Fruit fly (Drosophila melanogaster): ENCODE measurements around the gene inaF-D.

Gene inaF-D

dm6 chrX:11728999-11729398 is at the start of gene inaF-D:
Gene inaF-D, minus strand, starts transcription at chrX:11729099.
- TF ChIP-seq al (GFP tag; IDR thresholded peaks at IDR 0.05) (no peak), Deaf1 (tag; optimal IDR thresholded peaks at IDR 0.05) (peak; percentile 77), PHDP (tag; optimal IDR thresholded peaks at IDR 0.05) (no peak), CG11560 (tag; IDR thresholded peaks at IDR 0.05) (no peak), sisA (GFP tag; IDR thresholded peaks at IDR 0.05) (no peak), cad (GFP tag; optimal IDR thresholded peaks at IDR 0.05) (no peak), vvl (GFP tag; IDR thresholded peaks at IDR 0.05) (0 out of 2 replicates have a peak, but pooled peaks have one; percentile 31), Hey (tag; optimal IDR thresholded peaks at IDR 0.05) (no peak), odd (GFP tag; optimal IDR thresholded peaks at IDR 0.05) (no peak), CG32532 (GFP tag; IDR thresholded peaks at IDR 0.05) (no peak), CG11085 (GFP tag; IDR thresholded peaks at IDR 0.05) (no peak), CG10274 (GFP tag; optimal IDR thresholded peaks at IDR 0.05) (no peak), CG33557 (GFP tag; optimal IDR thresholded peaks at IDR 0.05) (no peak), CG14965 (GFP tag; optimal IDR thresholded peaks at IDR 0.05; ENCODE audit: borderline replicate concordance) (no peak)

dm6 chrX:11775987-11776587 is 47.2 kb upstream of the inaF-D start:
- peak; percentile 50 for TF ChIP-seq CG8388 (GFP tag; optimal IDR thresholded peaks at IDR 0.05)
- peak in 1 of 3 experiments; percentile 76 for TF ChIP-seq lola (GFP tag; optimal IDR thresholded peaks at IDR 0.05)
- no peak for TF ChIP-seq pb (GFP tag; optimal IDR thresholded peaks at IDR 0.05)
- no peak for TF ChIP-seq nau (GFP tag; optimal IDR thresholded peaks at IDR 0.05)
- TF ChIP-seq CG6689 (GFP tag; IDR thresholded peaks at IDR 0.05) = peak; percentile 63
- no peak for TF ChIP-seq Bteb2 (GFP tag; optimal IDR thresholded peaks at IDR 0.05)
- no peak for TF ChIP-seq CG11696 (GFP tag; IDR thresholded peaks at IDR 0.05)
- TF ChIP-seq cg (GFP tag; optimal IDR thresholded peaks at IDR 0.05) = peak; percentile 45
- peak; percentile 31 for TF ChIP-seq Mes4 (GFP tag; optimal IDR thresholded peaks at IDR 0.05)
- TF ChIP-seq CG1024 (GFP tag; IDR thresholded peaks at IDR 0.05) = 0 out of 2 replicates have a peak, but pooled peaks have one; percentile 30
- TF ChIP-seq bcd (GFP tag; optimal IDR thresholded peaks at IDR 0.05) = peak; percentile 55
- TF ChIP-seq CG5245 (GFP tag; optimal IDR thresholded peaks at IDR 0.05) = peak; percentile 38
- TF ChIP-seq stwl (tag; optimal IDR thresholded peaks at IDR 0.05) = peak; percentile 1
- peak; percentile 69 for TF ChIP-seq lbe (GFP tag; optimal IDR thresholded peaks at IDR 0.05)
- TF ChIP-seq CTCF (GFP tag; optimal IDR thresholded peaks at IDR 0.05) = no peak
- TF ChIP-seq CG12391 (tag; optimal IDR thresholded peaks at IDR 0.05) = peak; percentile 57
- TF ChIP-seq CG16779 (GFP tag; IDR thresholded peaks at IDR 0.05) = no peak
- peak; percentile 61 for TF ChIP-seq Blimp-1 (GFP tag; optimal IDR thresholded peaks at IDR 0.05)
- no peak for TF ChIP-seq C15 (GFP tag; IDR thresholded peaks at IDR 0.05)
- peak; percentile 23; the same call in 1 of the 2 replicates for TF ChIP-seq ssp (GFP tag; IDR thresholded peaks at IDR 0.05)
- TF ChIP-seq CG16863 (GFP tag; optimal IDR thresholded peaks at IDR 0.05) = peak; percentile 46
- TF ChIP-seq Xbp1 (GFP tag; optimal IDR thresholded peaks at IDR 0.05) = peak; percentile 32
- TF ChIP-seq CG14965 (GFP tag; optimal IDR thresholded peaks at IDR 0.05; ENCODE audit: borderline replicate concordance) = no peak
- no peak for TF ChIP-seq wek (GFP tag; optimal IDR thresholded peaks at IDR 0.05)
- peak; percentile 41; the same call in 1 of the 2 replicates for TF ChIP-seq CG10959 (GFP tag; IDR thresholded peaks at IDR 0.05)
- TF ChIP-seq Med (GFP tag) = peak; percentile 71
- TF ChIP-seq Sox100B (GFP tag; optimal IDR thresholded peaks at IDR 0.05) = peak; percentile 39
- peak; percentile 2 for TF ChIP-seq CG8359 (GFP tag; optimal IDR thresholded peaks at IDR 0.05; ENCODE audit: borderline replicate concordance)
- no peak for TF ChIP-seq HLH4C (GFP tag; IDR thresholded peaks at IDR 0.05; ENCODE audit: partially characterized antibody)
- TF ChIP-seq bsh (GFP tag; optimal IDR thresholded peaks at IDR 0.05) = peak; percentile 67 to 91
- no peak for TF ChIP-seq Aef1 (GFP tag; IDR thresholded peaks at IDR 0.05)
- no peak for TF ChIP-seq toy (GFP tag; IDR thresholded peaks at IDR 0.05)
- TF ChIP-seq h (optimal IDR thresholded peaks at IDR 0.05) = no peak
- TF ChIP-seq Optix (GFP tag; IDR thresholded peaks at IDR 0.05) = peak; percentile 56; the same call in 1 of the 3 replicates
- TF ChIP-seq CG10431 (GFP tag; optimal IDR thresholded peaks at IDR 0.05) = no peak
- TF ChIP-seq bigmax (GFP tag; optimal IDR thresholded peaks at IDR 0.05) = no peak
- TF ChIP-seq Pdp1 (GFP tag; optimal IDR thresholded peaks at IDR 0.05) = peak in 1 of 2 experiments; percentile 48

Data from whole organism, embryonic.